Worm (Caenorhabditis elegans) whole organism, young adult: ENCODE results near the gene Y54F10BM.22.

Experiments
- K12H6.12 ChIP-seq: fragments of 200-800 bp; sonication (Bioruptor generic); optimal IDR thresholded peaks from 2 replicates; lab custom pipeline; 2018; ENCODE audit warnings: mild to moderate bottlenecking, missing genetic modification characterization, missing compliant biosample characterization
- atf-7 ChIP-seq: sonication (generic microtip); optimal IDR thresholded peaks from 2 replicates; lab custom pipeline; 2017; ENCODE audit warnings: mild to moderate bottlenecking, missing genetic modification characterization, missing compliant biosample characterization

- TF ChIP-seq atf-7 (tag; lab: Kevin White, UChicago), result no peak
- TF ChIP-seq K12H6.12, result no peak
Observed at ce11 chrIII:2280569-2280968, at the start of gene Y54F10BM.22.
